Worm (Caenorhabditis elegans): Measurements from ENCODE around the gene glc-1.

Gene glc-1

ce11 chrV:16218972-16219757 is at the start of gene glc-1:
Gene glc-1 (plus strand): TSS chrV:16219634.
- TF ChIP-seq Y79H2A.3 (GFP tag; conservative IDR thresholded peaks at IDR 0.05) (no peak), snpc-4 (GFP tag; optimal IDR thresholded peaks at IDR 0.05) (no peak), snpc-4 (tag; optimal IDR thresholded peaks at IDR 0.05) (peak in 1 of 4 experiments; percentile 21), snpc-1.1 (tag; optimal IDR thresholded peaks at IDR 0.05; ENCODE audit: insufficient read depth) (no peak), mes-4 (tag; optimal IDR thresholded peaks at IDR 0.05) (no peak), tbp1 (GFP tag; optimal IDR thresholded peaks at IDR 0.05) (peak; percentile 74), F10E7.11 (tag; optimal IDR thresholded peaks at IDR 0.05) (no peak), B0261.1 (tag; optimal IDR thresholded peaks at IDR 0.05) (peak; percentile 42), rpc-1 (optimal IDR thresholded peaks at IDR 0.05) (peak; percentile 29), rpc-1 (tag; optimal IDR thresholded peaks at IDR 0.05) (peak; percentile 74), attf-6 (GFP tag; IDR thresholded peaks at IDR 0.05) (0 out of 2 replicates have a peak, but pooled peaks have one; percentile 27), K12H6.12 (tag; optimal IDR thresholded peaks at IDR 0.05) (no peak)

DNA sequence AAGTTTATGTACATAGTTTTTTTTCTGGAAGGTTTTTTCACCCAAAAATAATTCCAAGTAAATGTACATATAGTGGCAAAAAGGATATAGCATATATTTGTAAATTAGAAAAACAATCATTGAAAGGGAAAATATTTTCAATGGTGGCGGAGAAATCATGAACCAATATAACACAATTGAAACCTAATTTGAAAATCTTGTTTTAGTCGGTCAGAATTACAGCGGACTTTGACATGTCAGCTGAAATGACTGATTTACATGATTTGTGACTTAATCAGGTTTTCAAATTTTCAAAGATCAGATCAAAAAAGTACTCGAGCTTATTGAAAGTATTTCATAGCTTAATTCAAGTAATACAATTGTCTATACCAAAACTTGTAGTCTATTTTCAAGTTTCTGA is 47.7 kb upstream of the glc-1 start, which contains the start of gene K05D4.9:
Gene K05D4.9, minus strand, starts transcription at position 101 of the 400 bp plus-strand sequence.
- TF ChIP-seq dox-1 (GFP tag; IDR thresholded peaks at IDR 0.05) (no peak), zfh-2 (GFP tag; conservative IDR thresholded peaks at IDR 0.05) (no peak), B0035.1 (tag; optimal IDR thresholded peaks at IDR 0.05) (no peak), ztf-3 (GFP tag; optimal IDR thresholded peaks at IDR 0.05) (no peak), ZK185.1 (tag; optimal IDR thresholded peaks at IDR 0.05; ENCODE audit: poor library complexity, severe bottlenecking) (no peak), Y53G8AR.9 (GFP tag; conservative IDR thresholded peaks at IDR 0.05) (no peak), D2030.7 (GFP tag; IDR thresholded peaks at IDR 0.05) (no peak), lir-1 (GFP tag; conservative IDR thresholded peaks at IDR 0.05) (no peak), ama-1 (optimal IDR thresholded peaks at IDR 0.05) (no peak), ama-1 (GFP tag; optimal IDR thresholded peaks at IDR 0.05) (no peak)

ce11 chrV:16174109-16174508 is 45.3 kb upstream of the glc-1 start:
- no peak for TF ChIP-seq ets-4 (GFP tag; optimal IDR thresholded peaks at IDR 0.05)
- TF ChIP-seq Y53G8AR.9 (GFP tag; conservative IDR thresholded peaks at IDR 0.05), result no peak
- TF ChIP-seq gei-17 (GFP tag; optimal IDR thresholded peaks at IDR 0.05), result no peak
- TF ChIP-seq F10E7.11 (tag; optimal IDR thresholded peaks at IDR 0.05), result no peak
- no peak for TF ChIP-seq F23B12.7 (tag; optimal IDR thresholded peaks at IDR 0.05; ENCODE audit: insufficient read depth)

DNA sequence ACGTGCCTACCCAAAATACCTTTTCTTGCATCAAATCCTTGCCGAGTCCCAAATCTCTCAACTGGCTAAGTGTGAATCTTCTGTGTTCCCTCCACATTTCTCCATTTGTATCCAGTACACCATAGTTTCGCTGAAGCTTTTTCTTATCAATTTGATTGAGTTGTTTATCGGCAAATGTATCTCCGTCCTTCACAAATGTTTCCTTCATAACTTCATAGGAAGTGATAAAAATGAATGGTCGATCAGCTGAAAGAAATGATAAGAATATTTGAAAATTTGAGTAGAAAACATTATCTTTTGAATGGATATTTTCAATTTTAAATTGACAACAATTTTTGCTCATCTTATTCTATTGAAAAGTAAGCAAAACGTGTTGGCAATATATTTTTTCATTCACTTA is 44.2 kb upstream of the glc-1 start:
- TF ChIP-seq nhr-80 (tag; optimal IDR thresholded peaks at IDR 0.05), result peak; percentile 32
- no peak for TF ChIP-seq lin-35 (GFP tag; optimal IDR thresholded peaks at IDR 0.05)
- no peak for TF ChIP-seq sdz-38 (tag; optimal IDR thresholded peaks at IDR 0.05)

DNA sequence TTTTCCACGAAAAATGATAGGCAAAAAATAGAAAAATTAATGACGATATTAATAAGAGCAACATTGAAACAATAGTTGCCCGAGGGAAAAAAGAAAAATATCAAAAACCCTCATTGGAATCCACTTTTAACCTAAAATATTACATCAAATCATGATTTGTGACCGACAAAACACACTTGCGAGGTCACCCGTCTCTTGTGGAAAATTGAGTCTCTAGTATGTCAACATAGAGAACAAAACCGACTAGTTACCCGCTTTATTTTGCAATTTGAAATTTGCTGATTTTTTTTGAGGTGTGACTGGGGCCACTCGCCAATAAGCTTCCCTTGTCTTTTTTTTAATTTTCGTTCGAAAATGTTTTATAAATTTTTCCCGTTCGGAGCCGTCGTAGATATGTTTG is 43.7 kb upstream of the glc-1 start, which contains the start of gene cyp-33D1:
Gene cyp-33D1, minus strand, starts transcription at position 101 of the 400 bp plus-strand sequence.
- no peak for TF ChIP-seq aptf-2 (GFP tag; conservative IDR thresholded peaks at IDR 0.05)
- no peak for TF ChIP-seq lin-40 (tag; optimal IDR thresholded peaks at IDR 0.05)
- TF ChIP-seq zfh-2 (GFP tag; conservative IDR thresholded peaks at IDR 0.05), result no peak
- TF ChIP-seq somi-1 (GFP tag; optimal IDR thresholded peaks at IDR 0.05), result no peak
- no peak for TF ChIP-seq egrh-3 (GFP tag; IDR thresholded peaks at IDR 0.05)
- TF ChIP-seq sptf-2 (GFP tag; optimal IDR thresholded peaks at IDR 0.05), result no peak
- no peak for TF ChIP-seq F33H1.4 (GFP tag; IDR thresholded peaks at IDR 0.05)
- no peak for TF ChIP-seq let-607 (tag; optimal IDR thresholded peaks at IDR 0.05)
- TF ChIP-seq ekl-4 (GFP tag; IDR thresholded peaks at IDR 0.05), result no peak
- TF ChIP-seq hrde-1 (tag; optimal IDR thresholded peaks at IDR 0.05; ENCODE audit: borderline replicate concordance), result no peak
- TF ChIP-seq tbp1 (GFP tag; optimal IDR thresholded peaks at IDR 0.05), result no peak
- no peak for TF ChIP-seq let-526 (GFP tag; IDR thresholded peaks at IDR 0.05)
- no peak for TF ChIP-seq ceh-27 (GFP tag; optimal IDR thresholded peaks at IDR 0.05)
- TF ChIP-seq bed-1 (GFP tag; IDR thresholded peaks at IDR 0.05), result no peak
- TF ChIP-seq lsy-27 (tag; optimal IDR thresholded peaks at IDR 0.05; ENCODE audit: borderline replicate concordance, insufficient read depth), result no peak
- no peak for TF ChIP-seq rcor-1 (GFP tag; IDR thresholded peaks at IDR 0.05)
